Worm (Caenorhabditis elegans) whole organism, late embryonic: ENCODE results near the gene clec-254.

Source experiments
- C08G9.2 ChIP-seq: sonication (generic microtip); optimal IDR thresholded peaks from 2 replicates; lab custom pipeline; 2016; ENCODE audit warnings: mild to moderate bottlenecking, missing genetic modification characterization, moderate library complexity, missing compliant biosample characterization
- C38D4.7 ChIP-seq: fragments of 200-800 bp; sonication (Bioruptor generic); optimal IDR thresholded peaks from 2 replicates; lab custom pipeline; 2018; ENCODE audit warnings: mild to moderate bottlenecking, missing genetic modification characterization, moderate library complexity, missing compliant biosample characterization
- K02D7.2 ChIP-seq: sonication (generic microtip); optimal IDR thresholded peaks from 2 replicates; lab custom pipeline; 2017; ENCODE audit warnings: mild to moderate bottlenecking, missing genetic modification characterization, missing compliant biosample characterization
- T23F11.4 ChIP-seq: fragments of 200-800 bp; sonication (Bioruptor generic); optimal IDR thresholded peaks from 2 replicates; lab custom pipeline; 2018; ENCODE audit warnings: mild to moderate bottlenecking, missing genetic modification characterization, missing compliant biosample characterization
- ama-1 ChIP-seq: fragments of 150-350 bp; optimal IDR thresholded peaks from 2 replicates; lab custom pipeline; 2014
- ceh-14 ChIP-seq: sonication (generic microtip); optimal IDR thresholded peaks from 2 replicates; lab custom pipeline; 2016; ENCODE audit warnings: missing genotype, missing genetic modification characterization, missing compliant biosample characterization
- ceh-18 ChIP-seq: sonication (generic microtip); optimal IDR thresholded peaks from 2 replicates; lab custom pipeline; 2016; ENCODE audit warnings: missing genetic modification characterization, missing compliant biosample characterization
- ceh-19 ChIP-seq: fragments of 200-800 bp; sonication (Bioruptor generic); optimal IDR thresholded peaks from 2 replicates; lab custom pipeline; 2018; ENCODE audit warnings: mild to moderate bottlenecking, missing genetic modification characterization, missing compliant biosample characterization
- ceh-22 ChIP-seq: sonication (generic microtip); optimal IDR thresholded peaks from 2 replicates; lab custom pipeline; 2017; ENCODE audit warnings: missing biosample characterization, missing genetic modification characterization
- ceh-24 ChIP-seq: sonication (generic microtip); optimal IDR thresholded peaks from 2 replicates; lab custom pipeline; 2016; ENCODE audit warnings: mild to moderate bottlenecking, missing genetic modification characterization, missing compliant biosample characterization
- ceh-45 ChIP-seq: fragments of 200-800 bp; sonication (Bioruptor generic); IDR thresholded peaks from 2 replicates; pipeline ENCODE4 v1.3.6; 2022; ENCODE audit warnings: missing genetic modification reagents, missing genetic modification characterization, missing compliant biosample characterization
- ceh-48 ChIP-seq: sonication (generic microtip); optimal IDR thresholded peaks from 2 replicates; lab custom pipeline; 2016; ENCODE audit warnings: missing genetic modification characterization, inconsistent platforms, missing compliant biosample characterization
- ceh-9 ChIP-seq: sonication (generic microtip); optimal IDR thresholded peaks from 2 replicates; lab custom pipeline; 2016; ENCODE audit warnings: mild to moderate bottlenecking, missing genetic modification characterization, inconsistent platforms, missing compliant biosample characterization
- dmd-4 ChIP-seq: sonication (generic microtip); optimal IDR thresholded peaks from 2 replicates; lab custom pipeline; 2016; ENCODE audit warnings: borderline replicate concordance, missing genetic modification characterization, missing compliant biosample characterization
- elt-2 ChIP-seq: sonication (generic microtip); optimal IDR thresholded peaks from 2 replicates; lab custom pipeline; 2016; ENCODE audit warnings: missing genetic modification reagents, missing genetic modification characterization, missing compliant biosample characterization
- ets-4 ChIP-seq: sonication (generic microtip); optimal IDR thresholded peaks from 2 replicates; lab custom pipeline; 2016; ENCODE audit warnings: missing genetic modification characterization, missing compliant biosample characterization
- eyg-1 ChIP-seq: sonication (generic microtip); optimal IDR thresholded peaks from 2 replicates; lab custom pipeline; 2016; ENCODE audit warnings: missing genotype, missing genetic modification characterization, missing compliant biosample characterization
- fkh-10 ChIP-seq: fragments of 150-350 bp; optimal IDR thresholded peaks from 2 replicates; lab custom pipeline; 2014; ENCODE audit warnings: missing biosample characterization, missing genetic modification reagents, missing genetic modification characterization
- fkh-6 ChIP-seq: sonication (generic microtip); optimal IDR thresholded peaks from 2 replicates; lab custom pipeline; 2016; ENCODE audit warnings: missing genetic modification characterization, missing compliant biosample characterization
- gmeb-2 ChIP-seq: sonication (generic microtip); optimal IDR thresholded peaks from 2 replicates; lab custom pipeline; 2016; ENCODE audit warnings: missing genetic modification characterization, inconsistent platforms, missing compliant biosample characterization
- hlh-13 ChIP-seq: fragments of 200-800 bp; sonication (Bioruptor generic); optimal IDR thresholded peaks from 2 replicates; lab custom pipeline; 2018; ENCODE audit warnings: mild to moderate bottlenecking, missing genetic modification characterization, missing compliant biosample characterization
- hlh-30 ChIP-seq: sonication (generic microtip); optimal IDR thresholded peaks from 2 replicates; lab custom pipeline; 2017; ENCODE audit warnings: antibody characterized with exemption, missing genetic modification characterization, missing compliant biosample characterization; ENCODE audit not compliant: insufficient read depth
- hlh-6 ChIP-seq: sonication (generic microtip); optimal IDR thresholded peaks from 2 replicates; lab custom pipeline; 2016; ENCODE audit warnings: missing genotype, missing genetic modification characterization, missing compliant biosample characterization
- nfya-1 ChIP-seq: sonication (generic microtip); optimal IDR thresholded peaks from 2 replicates; lab custom pipeline; 2017; ENCODE audit warnings: missing genetic modification characterization, mild to moderate bottlenecking, missing compliant biosample characterization, antibody characterized with exemption, moderate library complexity
- nhr-11 ChIP-seq: fragments of 150-350 bp; optimal IDR thresholded peaks from 2 replicates; lab custom pipeline; 2014; ENCODE audit warnings: missing biosample characterization, missing genetic modification characterization
- npax-4 ChIP-seq: sonication (generic microtip); optimal IDR thresholded peaks from 2 replicates; lab custom pipeline; 2016; ENCODE audit warnings: missing genetic modification characterization, missing compliant biosample characterization
- pag-3 ChIP-seq: sonication (generic microtip); optimal IDR thresholded peaks from 2 replicates; lab custom pipeline; 2016; ENCODE audit warnings: missing compliant biosample characterization, missing genetic modification characterization, borderline replicate concordance
- pros-1 ChIP-seq: fragments of 150-350 bp; optimal IDR thresholded peaks from 2 replicates; lab custom pipeline; 2014; ENCODE audit warnings: missing biosample characterization, missing genetic modification reagents, missing genetic modification characterization
- rnt-1 ChIP-seq: sonication (generic microtip); optimal IDR thresholded peaks from 2 replicates; lab custom pipeline; 2016; ENCODE audit warnings: missing genetic modification characterization, missing compliant biosample characterization
- sdc-2 ChIP-seq: sonication (generic microtip); optimal IDR thresholded peaks from 2 replicates; lab custom pipeline; 2016; ENCODE audit warnings: missing genotype, missing genetic modification characterization, missing compliant biosample characterization
- tbx-7 ChIP-seq: sonication (generic microtip); optimal IDR thresholded peaks from 2 replicates; lab custom pipeline; 2016; ENCODE audit warnings: missing genotype, missing genetic modification characterization, missing compliant biosample characterization
- unc-55 ChIP-seq: sonication (generic microtip); optimal IDR thresholded peaks from 2 replicates; lab custom pipeline; 2017; ENCODE audit warnings: missing biosample characterization, missing genetic modification reagents, missing genetic modification characterization
- unc-86 ChIP-seq: sonication (generic microtip); optimal IDR thresholded peaks from 2 replicates; lab custom pipeline; 2016; ENCODE audit warnings: missing genetic modification characterization, missing compliant biosample characterization
- ztf-16 ChIP-seq: sonication (generic microtip); optimal IDR thresholded peaks from 2 replicates; lab custom pipeline; 2017; ENCODE audit warnings: missing genetic modification characterization, missing compliant biosample characterization

Gene clec-254

ce11 chrV:18709203-18709860 is 44.9 kb downstream of the clec-254 start, which contains the start of gene Y17D7C.6:
Gene Y17D7C.6 (plus strand): TSS chrV:18709810.
- TF ChIP-seq K02D7.2 (tag; lab: Kevin White, UChicago) (no peak), ztf-16 (tag; lab: Kevin White, UChicago) (no peak), ceh-19 (GFP tag; lab: Kevin White, UChicago) (peak; percentile 15)
- TF ChIP-seq, all 69 proteins: peak for 1

ce11 chrV:18708015-18708414 is 46.2 kb downstream of the clec-254 start:
- TF ChIP-seq rnt-1 (tag; lab: Kevin White, UChicago) = no peak
- TF ChIP-seq sdc-2 (tag; lab: Kevin White, UChicago) = no peak
- no peak for TF ChIP-seq ceh-19 (GFP tag; lab: Kevin White, UChicago)
- TF ChIP-seq hlh-30 (tag; lab: Kevin White, UChicago) = no peak
- TF ChIP-seq pag-3 (tag; lab: Kevin White, UChicago) = no peak
- TF ChIP-seq ceh-14 (tag; lab: Kevin White, UChicago) = no peak
- no peak for TF ChIP-seq ceh-24 (tag; lab: Kevin White, UChicago)
- TF ChIP-seq hlh-6 (tag; lab: Kevin White, UChicago) = no peak
- TF ChIP-seq ets-4 (tag; lab: Kevin White, UChicago) = no peak
- TF ChIP-seq C08G9.2 = no peak
- TF ChIP-seq tbx-7 = no peak

ce11 chrV:18706063-18706620 is 48.1 kb downstream of the clec-254 start, which contains the start of gene Y17D7C.1:
Gene Y17D7C.1 (plus strand): TSS chrV:18706570.
- TF ChIP-seq ceh-22 (tag; lab: Kevin White, UChicago) = no peak
- TF ChIP-seq npax-4 (tag; lab: Kevin White, UChicago) = no peak
- no peak for TF ChIP-seq ceh-9 (tag; lab: Kevin White, UChicago)
- no peak for TF ChIP-seq nfya-1 (tag; lab: Kevin White, UChicago)
- no peak for TF ChIP-seq gmeb-2 (tag; lab: Kevin White, UChicago)
- TF ChIP-seq ceh-48 (tag; lab: Kevin White, UChicago) = no peak
- no peak for TF ChIP-seq eyg-1 (tag; lab: Kevin White, UChicago)
- no peak for TF ChIP-seq fkh-6
- no peak for TF ChIP-seq C38D4.7 (GFP tag; lab: Kevin White, UChicago)
- TF ChIP-seq T23F11.4 (GFP tag; lab: Kevin White, UChicago) = no peak
- TF ChIP-seq unc-55 (GFP tag; lab: Kevin White, UChicago) = no peak
- no peak for TF ChIP-seq unc-86 (tag; lab: Kevin White, UChicago)
- no peak for TF ChIP-seq hlh-13 (GFP tag; lab: Kevin White, UChicago)
- TF ChIP-seq nhr-11 (tag; lab: Kevin White, UChicago) = no peak
- TF ChIP-seq ceh-18 = no peak
- TF ChIP-seq elt-2 = no peak
- TF ChIP-seq ama-1 = no peak

- TF ChIP-seq K02D7.2 (tag; lab: Kevin White, UChicago) (no peak), pros-1 (tag; lab: Kevin White, UChicago) (no peak), dmd-4 (peak; percentile 70), fkh-10 (GFP tag; lab: Kevin White, UChicago) (peak; percentile 18), nhr-11 (tag; lab: Kevin White, UChicago) (no peak), ceh-45 (no peak)
Measured at ce11 chrV:18705319-18706062, 48.7 kb downstream of the clec-254 start.
